Worm (Caenorhabditis elegans): ENCODE results near the gene btb-17.

ce11 chrII:3318839-3319238 is 23.6 kb downstream of the btb-17 start:
- TF ChIP-seq T22C8.4 (GFP tag; IDR thresholded peaks at IDR 0.05) (no peak), ref-1 (GFP tag; conservative IDR thresholded peaks at IDR 0.05) (no peak), tab-1 (GFP tag; IDR thresholded peaks at IDR 0.05) (no peak), cog-1 (tag; optimal IDR thresholded peaks at IDR 0.05) (no peak), ztf-29 (GFP tag; IDR thresholded peaks at IDR 0.05) (no peak), flt-1 (GFP tag; IDR thresholded peaks at IDR 0.05) (no peak), ztf-23 (GFP tag; IDR thresholded peaks at IDR 0.05) (no peak)

Data from whole organism, midembryonic.